Fruit fly (Drosophila melanogaster) whole organism, embryonic: ENCODE measurements around the gene CG3655.

Experiments used
- Atf-2 ChIP-seq: fragments of 200-800 bp; sonication (Bioruptor generic); optimal IDR thresholded peaks from 2 replicates; lab custom pipeline; 2016; ENCODE audit warnings: missing biosample characterization, missing genetic modification characterization
- Atf6 ChIP-seq: fragments of 200-800 bp; sonication (Bioruptor generic); IDR thresholded peaks from 2 replicates; pipeline ENCODE4 v1.3.6; 2022; ENCODE audit warnings: missing biosample characterization, missing genetic modification characterization
- Bteb2 ChIP-seq: fragments of 200-800 bp; sonication (Bioruptor generic); optimal IDR thresholded peaks from 2 replicates; lab custom pipeline; 2016; ENCODE audit warnings: missing biosample characterization, missing genetic modification characterization
- CG10267 ChIP-seq: fragments of 200-800 bp; sonication (Bioruptor generic); optimal IDR thresholded peaks from 2 replicates; lab custom pipeline; 2018; ENCODE audit warnings: missing biosample characterization, mild to moderate bottlenecking, missing genetic modification characterization, moderate library complexity
- CG12391 ChIP-seq: fragments of 200-800 bp; sonication (Bioruptor generic); optimal IDR thresholded peaks from 3 replicates; lab custom pipeline; 2018; ENCODE audit warnings: missing biosample characterization, mild to moderate bottlenecking, missing genetic modification characterization, moderate library complexity
- CG12659 ChIP-seq: fragments of 200-800 bp; sonication (Bioruptor generic); optimal IDR thresholded peaks from 3 replicates; lab custom pipeline; 2017; ENCODE audit warnings: mild to moderate bottlenecking, missing biosample characterization, missing genetic modification reagents, missing genetic modification characterization
- CG14441 ChIP-seq: fragments of 200-800 bp; sonication (Bioruptor generic); IDR thresholded peaks from 2 replicates; pipeline ENCODE4 v1.3.6; 2022; ENCODE audit warnings: missing biosample characterization, missing genetic modification characterization
- CG14965 ChIP-seq: fragments of 200-800 bp; sonication (Bioruptor generic); optimal IDR thresholded peaks from 2 replicates; lab custom pipeline; 2016; ENCODE audit warnings: missing biosample characterization, missing genetic modification characterization, borderline replicate concordance
- CG15073 ChIP-seq: fragments of 200-800 bp; sonication (Bioruptor generic); optimal IDR thresholded peaks from 2 replicates; lab custom pipeline; 2016; ENCODE audit warnings: missing biosample characterization, missing genetic modification characterization
- CG1602 ChIP-seq: fragments of 200-800 bp; sonication (Bioruptor generic); optimal IDR thresholded peaks from 3 replicates; lab custom pipeline; 2016; ENCODE audit warnings: missing biosample characterization, missing genetic modification characterization
- CG2116 ChIP-seq: fragments of 200-800 bp; sonication (Bioruptor generic); optimal IDR thresholded peaks from 3 replicates; lab custom pipeline; 2018; ENCODE audit warnings: missing biosample characterization, mild to moderate bottlenecking, missing genetic modification characterization
- CG30431 ChIP-seq: fragments of 200-800 bp; sonication (Bioruptor generic); optimal IDR thresholded peaks from 2 replicates; lab custom pipeline; 2017; ENCODE audit warnings: missing biosample characterization, missing genetic modification characterization
- CG32532 ChIP-seq: fragments of 200-800 bp; sonication (Bioruptor generic); IDR thresholded peaks from 2 replicates; pipeline ENCODE4 v1.3.6; 2022; ENCODE audit warnings: missing biosample characterization, missing genetic modification characterization
- CG6791 ChIP-seq: fragments of 200-800 bp; sonication (Bioruptor generic); IDR thresholded peaks from 3 replicates; pipeline ENCODE4 v1.3.6; 2022; ENCODE audit warnings: missing biosample characterization, missing genetic modification characterization; ENCODE audit not compliant: partially characterized antibody
- CG8765 ChIP-seq: fragments of 200-800 bp; sonication (Bioruptor generic); IDR thresholded peaks from 2 replicates; pipeline ENCODE4 v1.3.6; 2022; ENCODE audit warnings: missing biosample characterization, missing genetic modification characterization
- CG8924 ChIP-seq: fragments of 200-800 bp; optimal IDR thresholded peaks from 3 replicates; lab custom pipeline; 2019; ENCODE audit warnings: missing biosample characterization, mild to moderate bottlenecking, missing genetic modification characterization, moderate library complexity
- CG9797 ChIP-seq: fragments of 200-800 bp; sonication (Bioruptor generic); optimal IDR thresholded peaks from 3 replicates; lab custom pipeline; 2018; ENCODE audit warnings: missing biosample characterization, mild to moderate bottlenecking, missing genetic modification characterization
- CkIIα-i1 ChIP-seq: fragments of 200-800 bp; sonication (Bioruptor generic); IDR thresholded peaks from 2 replicates; pipeline ENCODE4 v1.3.6; 2022; ENCODE audit warnings: missing biosample characterization, missing genetic modification characterization
- D19B ChIP-seq: fragments of 200-800 bp; sonication (Bioruptor generic); optimal IDR thresholded peaks from 2 replicates; lab custom pipeline; 2017; ENCODE audit warnings: missing biosample characterization, mild to moderate bottlenecking, missing genetic modification characterization
- Dip3 ChIP-seq: fragments of 200-800 bp; sonication (Bioruptor generic); optimal IDR thresholded peaks from 3 replicates; lab custom pipeline; 2016; ENCODE audit warnings: missing biosample characterization, missing genetic modification characterization
- Ets65A ChIP-seq: fragments of 200-800 bp; sonication (Bioruptor generic); peaks from one replicate; lab custom pipeline; 2016; ENCODE audit warnings: missing biosample characterization, missing genetic modification characterization
- Fer3 ChIP-seq: fragments of 200-800 bp; sonication (Bioruptor generic); optimal IDR thresholded peaks from 2 replicates; lab custom pipeline; 2018; ENCODE audit warnings: missing biosample characterization, mild to moderate bottlenecking, missing genetic modification characterization, moderate library complexity
- H15 ChIP-seq: fragments of 200-800 bp; sonication (Bioruptor generic); IDR thresholded peaks from 3 replicates; pipeline ENCODE4 v1.3.6; 2022; ENCODE audit warnings: missing biosample characterization, missing genetic modification characterization
- Meics ChIP-seq: fragments of 200-800 bp; sonication (Bioruptor generic); optimal IDR thresholded peaks from 2 replicates; lab custom pipeline; 2017; ENCODE audit warnings: missing biosample characterization, mild to moderate bottlenecking, missing genetic modification characterization
- Myb ChIP-seq: fragments of 200-800 bp; sonication (Bioruptor generic); optimal IDR thresholded peaks from 2 replicates; lab custom pipeline; 2016; ENCODE audit warnings: missing biosample characterization, missing genetic modification characterization
- Nf-YC ChIP-seq: fragments of 200-800 bp; optimal IDR thresholded peaks from 3 replicates; lab custom pipeline; 2019; ENCODE audit warnings: missing biosample characterization, mild to moderate bottlenecking, missing genetic modification characterization, moderate library complexity
- Pdp1 ChIP-seq, 2 experiments: fragments of 200-800 bp; sonication (Bioruptor generic); optimal IDR thresholded peaks; 3 replicates each; lab custom pipeline; 2016; ENCODE audit warnings: missing biosample characterization in 2 of 2, missing genetic modification characterization in 2 of 2, mild to moderate bottlenecking in 1 of 2, moderate library complexity in 1 of 2
- Side ChIP-seq: fragments of 200-800 bp; sonication (Bioruptor generic); optimal IDR thresholded peaks from 2 replicates; lab custom pipeline; 2016; ENCODE audit warnings: missing biosample characterization, missing genetic modification characterization
- Sox102F ChIP-seq: fragments of 200-800 bp; sonication (Bioruptor generic); optimal IDR thresholded peaks from 2 replicates; lab custom pipeline; 2018; ENCODE audit warnings: missing biosample characterization, mild to moderate bottlenecking, missing genetic modification characterization, moderate library complexity
- Xbp1 ChIP-seq: fragments of 200-800 bp; sonication (Bioruptor generic); optimal IDR thresholded peaks from 3 replicates; lab custom pipeline; 2016; ENCODE audit warnings: missing biosample characterization, mild to moderate bottlenecking, missing genetic modification characterization
- cas ChIP-seq: fragments of 200-800 bp; sonication (Bioruptor generic); IDR thresholded peaks from 2 replicates; pipeline ENCODE4 v1.3.6; 2022; ENCODE audit warnings: missing biosample characterization, missing genetic modification characterization
- chn ChIP-seq: fragments of 200-800 bp; sonication (Bioruptor generic); optimal IDR thresholded peaks from 2 replicates; lab custom pipeline; 2016; ENCODE audit warnings: missing biosample characterization, missing genetic modification characterization
- corto ChIP-seq: fragments of 200-800 bp; sonication (Bioruptor generic); optimal IDR thresholded peaks from 2 replicates; lab custom pipeline; 2016; ENCODE audit warnings: missing biosample characterization, mild to moderate bottlenecking, missing genetic modification characterization, moderate library complexity
- dm ChIP-seq: fragments of 200-800 bp; sonication (Bioruptor generic); optimal IDR thresholded peaks from 3 replicates; lab custom pipeline; 2016; ENCODE audit warnings: missing biosample characterization, missing genetic modification characterization
- ewg ChIP-seq: fragments of 200-800 bp; sonication (Bioruptor generic); optimal IDR thresholded peaks from 3 replicates; lab custom pipeline; 2017; ENCODE audit warnings: mild to moderate bottlenecking, missing biosample characterization, missing genetic modification reagents, missing genetic modification characterization
- gem ChIP-seq: fragments of 200-800 bp; sonication (Bioruptor generic); optimal IDR thresholded peaks from 2 replicates; lab custom pipeline; 2019; ENCODE audit warnings: missing biosample characterization, mild to moderate bottlenecking, missing genetic modification characterization, moderate library complexity
- grau ChIP-seq: fragments of 200-800 bp; optimal IDR thresholded peaks from 3 replicates; lab custom pipeline; 2019; ENCODE audit warnings: missing biosample characterization, mild to moderate bottlenecking, missing genetic modification characterization, moderate library complexity
- gsb-n ChIP-seq: fragments of 200-800 bp; sonication (Bioruptor generic); optimal IDR thresholded peaks from 3 replicates; lab custom pipeline; 2018; ENCODE audit warnings: missing biosample characterization, mild to moderate bottlenecking, missing genetic modification characterization
- hb ChIP-seq: fragments of 200-800 bp; sonication (Bioruptor generic); IDR thresholded peaks from 3 replicates; pipeline ENCODE4 v1.3.6; 2022; ENCODE audit warnings: missing biosample characterization, missing genetic modification characterization; ENCODE audit not compliant: partially characterized antibody
- hkb ChIP-seq, 2 experiments: fragments of 200-800 bp in 1 of 2; fragments of >200 bp in 1 of 2; sonication (Bioruptor generic) in 1 of 2; IDR thresholded peaks in 1 of 2; optimal IDR thresholded peaks in 1 of 2; 2 replicates each; pipeline versions ENCODE4 v1.3.6 to Lab custom; 2017 to 2022; ENCODE audit warnings: missing biosample characterization in 1 of 2, missing genetic modification characterization in 1 of 2
- mam ChIP-seq: fragments of 200-800 bp; sonication (Bioruptor generic); optimal IDR thresholded peaks from 3 replicates; lab custom pipeline; 2016; ENCODE audit warnings: missing biosample characterization, missing genetic modification characterization
- mirr ChIP-seq: fragments of 200-800 bp; sonication (Bioruptor generic); optimal IDR thresholded peaks from 3 replicates; lab custom pipeline; 2018; ENCODE audit warnings: missing biosample characterization, mild to moderate bottlenecking, missing genetic modification characterization
- p53 ChIP-seq: fragments of 200-800 bp; sonication (Bioruptor generic); optimal IDR thresholded peaks from 2 replicates; lab custom pipeline; 2016; ENCODE audit warnings: missing biosample characterization, missing genetic modification characterization
- psq ChIP-seq: fragments of 200-800 bp; sonication (Bioruptor generic); optimal IDR thresholded peaks from 2 replicates; lab custom pipeline; 2017; ENCODE audit warnings: missing biosample characterization, missing genetic modification characterization
- ro ChIP-seq: fragments of 200-800 bp; sonication (Bioruptor generic); IDR thresholded peaks from 2 replicates; pipeline ENCODE4 v1.3.6; 2022; ENCODE audit warnings: missing biosample characterization, missing genetic modification characterization
- sens ChIP-seq: fragments of 200-800 bp; sonication (Bioruptor generic); peaks from one replicate; lab custom pipeline; 2016; ENCODE audit warnings: missing biosample characterization, missing genetic modification characterization
- z ChIP-seq: fragments of 200-800 bp; sonication (Bioruptor generic); IDR thresholded peaks from 3 replicates; pipeline ENCODE4 v1.3.6; 2022; ENCODE audit warnings: missing biosample characterization, missing genetic modification characterization
- zen ChIP-seq: fragments of 200-800 bp; sonication (Bioruptor generic); optimal IDR thresholded peaks from 3 replicates; lab custom pipeline; 2018; ENCODE audit warnings: missing biosample characterization, mild to moderate bottlenecking, missing genetic modification characterization, moderate library complexity
- zen2 ChIP-seq: fragments of 200-800 bp; sonication (Bioruptor generic); IDR thresholded peaks from 3 replicates; pipeline ENCODE4 v1.3.6; 2022; ENCODE audit warnings: missing biosample characterization, missing genetic modification characterization; ENCODE audit not compliant: partially characterized antibody

Gene CG3655

dm6 chrX:1129575-1130281 is 5.0 kb downstream of the CG3655 start (continued):
- TF ChIP-seq Sox102F (GFP tag; lab: Kevin White, UChicago) (peak; percentile 82), sens (GFP tag; lab: Kevin White, UChicago) (peak; percentile 96), grau (tag; lab: Kevin White, UChicago) (peak; percentile 59), ro (GFP tag; lab: Robert Waterston, UW) (peak; percentile 32; the same call in 1 of the 2 replicates), CG8924 (tag; lab: Kevin White, UChicago) (peak; percentile 68), dm (GFP tag; lab: Kevin White, UChicago) (peak; percentile 35), D19B (GFP tag; lab: Kevin White, UChicago) (no peak), Fer3 (tag; lab: Kevin White, UChicago) (peak; percentile 16), Myb (peak; percentile 13), Ets65A (no peak), mam (GFP tag; lab: Kevin White, UChicago) (peak; percentile 20), hb (GFP tag; lab: Robert Waterston, UW) (no peak), gsb-n (tag; lab: Kevin White, UChicago) (peak; percentile 79), CG30431 (GFP tag; lab: Kevin White, UChicago) (peak; percentile 47), mirr (GFP tag; lab: Kevin White, UChicago) (no peak), zen2 (GFP tag; lab: Robert Waterston, UW) (no peak), Atf6 (GFP tag; lab: Robert Waterston, UW) (peak; percentile 40; the same call in 1 of the 2 replicates), Atf-2 (GFP tag; lab: Kevin White, UChicago) (peak; percentile 39), z (GFP tag; lab: Robert Waterston, UW) (no peak), Nf-YC (no peak), p53 (GFP tag; lab: Kevin White, UChicago) (no peak), Xbp1 (peak; percentile 66), Side (GFP tag; lab: Kevin White, UChicago) (peak; percentile 21), CG1602 (GFP tag; lab: Kevin White, UChicago) (peak; percentile 48), Meics (GFP tag; lab: Kevin White, UChicago) (peak; percentile 23), CG6791 (GFP tag; lab: Robert Waterston, UW) (no peak), CG12659 (GFP tag; lab: Kevin White, UChicago) (peak; percentile 29), CG15073 (GFP tag; lab: Kevin White, UChicago) (peak; percentile 73), CG2116 (no peak), Pdp1 (GFP tag; optimal IDR thresholded peaks at IDR 0.05; lab: Kevin White, UChicago) (peak in 1 of 2 experiments; percentile 35), Bteb2 (GFP tag; lab: Kevin White, UChicago) (peak; percentile 22), corto (GFP tag; lab: Kevin White, UChicago) (no peak), CG32532 (GFP tag; lab: Robert Waterston, UW) (peak; percentile 56; the same call in 1 of the 2 replicates), psq (no peak), Dip3 (GFP tag; lab: Kevin White, UChicago) (no peak), hkb (optimal IDR thresholded peaks at IDR 0.05; lab: Kevin White, UChicago) (no peak), hkb (GFP tag; IDR thresholded peaks at IDR 0.05; lab: Robert Waterston, UW) (peak; percentile 76), zen (tag; lab: Kevin White, UChicago) (peak; percentile 10), CG8765 (GFP tag; lab: Robert Waterston, UW) (no peak), CG9797 (GFP tag; lab: Kevin White, UChicago) (no peak), ewg (GFP tag; lab: Kevin White, UChicago) (peak; percentile 62), CG10267 (tag; lab: Kevin White, UChicago) (peak; percentile 54), H15 (GFP tag; lab: Robert Waterston, UW) (peak; percentile 66; the same call in 1 of the 3 replicates), CkIIα-i1 (GFP tag; lab: Robert Waterston, UW) (no peak), CG12391 (tag; lab: Kevin White, UChicago) (peak; percentile 68), CG14441 (GFP tag; lab: Robert Waterston, UW) (peak; percentile 77), CG14965 (no peak), gem (tag; lab: Kevin White, UChicago) (peak; percentile 81), chn (GFP tag; lab: Kevin White, UChicago) (peak; percentile 58), cas (GFP tag; lab: Robert Waterston, UW) (no peak)
